In the genomic region with DNA sequence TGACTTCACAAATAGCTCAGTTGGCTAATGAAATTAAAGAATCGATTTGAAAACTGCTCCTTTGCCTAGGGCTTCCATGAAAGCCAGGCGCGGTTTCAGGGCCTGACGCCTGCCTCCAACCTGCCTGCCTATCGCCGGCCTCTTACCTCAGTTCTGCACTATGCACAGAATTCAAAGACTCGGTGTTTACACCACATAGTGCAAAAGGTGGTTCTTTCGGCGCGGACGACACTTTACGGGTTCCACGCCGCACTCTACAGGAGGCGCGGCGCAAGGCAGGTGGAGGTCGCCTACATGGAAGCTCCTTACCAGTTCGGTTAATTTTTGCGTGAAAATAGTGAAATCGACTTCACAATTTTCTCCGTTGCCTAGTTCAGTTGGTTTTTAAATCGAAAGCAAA, we compare ENCODE assay signal across 2 worm cellular contexts.
TF ChIP-seq lines count a peak whose summit lies in the region.

No protein-coding gene starts in this region.

TF ChIP-seq in whole organism, L4 larva, 104 proteins besides CTCF, POLR2A, EP300 and RAD21:
- no peak for TF ChIP-seq unc-39 (tag; optimal IDR thresholded peaks at IDR 0.05; lab: Kevin White, UChicago)
- peak; percentile 51 for TF ChIP-seq set-16 (GFP tag; IDR thresholded peaks at IDR 0.05; lab: Robert Waterston, UW)
TF ChIP-seq in whole organism, L4 larva: peak in this region for 1.

TF ChIP-seq in whole organism, young adult, 124 proteins besides CTCF, POLR2A, EP300 and RAD21:
- TF ChIP-seq ceh-100 (GFP tag; IDR thresholded peaks at IDR 0.05; lab: Robert Waterston, UW) (no peak), ceh-40 (GFP tag; IDR thresholded peaks at IDR 0.05; lab: Robert Waterston, UW) (no peak), nhr-179 (tag; optimal IDR thresholded peaks at IDR 0.05; lab: Kevin White, UChicago) (no peak), lin-26 (GFP tag; IDR thresholded peaks at IDR 0.05; lab: Robert Waterston, UW) (0 out of 2 replicates have a peak, but pooled peaks have one; percentile 43), zfh-2 (GFP tag; conservative IDR thresholded peaks at IDR 0.05; lab: Robert Waterston, UW) (peak; percentile 52), nhr-120 (GFP tag; IDR thresholded peaks at IDR 0.05; lab: Robert Waterston, UW) (no peak)
